Worm (Caenorhabditis elegans): ENCODE results near the gene hbl-1.

ce11 chrX:5815343-5815742, 6.6 kb upstream of the hbl-1 start:
- TF ChIP-seq flt-1 (GFP tag; IDR thresholded peaks at IDR 0.05) = no peak
- TF ChIP-seq cog-1 (tag; optimal IDR thresholded peaks at IDR 0.05) = no peak
